Fruit fly (Drosophila melanogaster): ENCODE data around the gene CG12375.

Gene CG12375

dm6 chr2L:8087468-8087789 is 39.3 kb downstream of the CG12375 start:
- TF ChIP-seq CG10631 (GFP tag; optimal IDR thresholded peaks at IDR 0.05) (no peak), fkh (GFP tag; optimal IDR thresholded peaks at IDR 0.05) (no peak), Eip78C (GFP tag) (no peak), spab (GFP tag; optimal IDR thresholded peaks at IDR 0.05) (no peak), Blimp-1 (GFP tag; optimal IDR thresholded peaks at IDR 0.05) (no peak), Lpt (GFP tag; optimal IDR thresholded peaks at IDR 0.05) (no peak), CG8119 (GFP tag; IDR thresholded peaks at IDR 0.05) (no peak), CG8319 (GFP tag; optimal IDR thresholded peaks at IDR 0.05) (no peak)

dm6 chr2L:8086736-8087467 is 39.8 kb downstream of the CG12375 start:
- peak; percentile 50 for TF ChIP-seq CG32006 (GFP tag; optimal IDR thresholded peaks at IDR 0.05)
- no peak for TF ChIP-seq Ets21C (GFP tag; optimal IDR thresholded peaks at IDR 0.05)
- TF ChIP-seq vri (GFP tag; optimal IDR thresholded peaks at IDR 0.05): peak; percentile 65
- TF ChIP-seq svp (GFP tag): no peak
- no peak for TF ChIP-seq CG11902 (GFP tag; optimal IDR thresholded peaks at IDR 0.05)
- no peak for TF ChIP-seq CG1621 (tag; optimal IDR thresholded peaks at IDR 0.05)
- TF ChIP-seq Hr4 (GFP tag; optimal IDR thresholded peaks at IDR 0.05): peak; percentile 33
- peak; percentile 61 for TF ChIP-seq fkh (GFP tag; optimal IDR thresholded peaks at IDR 0.05)

- TF ChIP-seq svp (GFP tag) (peak; percentile 36), net (GFP tag; optimal IDR thresholded peaks at IDR 0.05) (no peak)
These were observed 41.1 kb downstream of the CG12375 start for dm6 chr2L:8085466-8086164.

- peak; percentile 9 for TF ChIP-seq CG4318 (GFP tag; optimal IDR thresholded peaks at IDR 0.05)
- peak; percentile 6; the same call in 1 of the 3 replicates for TF ChIP-seq eg (GFP tag; IDR thresholded peaks at IDR 0.05)
- peak; percentile 32 for TF ChIP-seq svp (GFP tag)
- no peak for TF ChIP-seq dac (GFP tag; optimal IDR thresholded peaks at IDR 0.05)
- TF ChIP-seq Sox102F (GFP tag; optimal IDR thresholded peaks at IDR 0.05): no peak
- peak; percentile 64 for TF ChIP-seq CG32006 (GFP tag; optimal IDR thresholded peaks at IDR 0.05)
- TF ChIP-seq CG15336 (GFP tag; IDR thresholded peaks at IDR 0.05): no peak
- peak; percentile 2 for TF ChIP-seq CG31627 (GFP tag; optimal IDR thresholded peaks at IDR 0.05)
- peak in 1 of 2 experiments; percentile 6 for TF ChIP-seq salr (GFP tag; optimal IDR thresholded peaks at IDR 0.05)
- peak; percentile 9 for TF ChIP-seq Hr39 (GFP tag; optimal IDR thresholded peaks at IDR 0.05)
- TF ChIP-seq Eip93F (GFP tag; optimal IDR thresholded peaks at IDR 0.05): no peak
- peak; percentile 4 for TF ChIP-seq CG6854 (GFP tag; optimal IDR thresholded peaks at IDR 0.05)
- peak; percentile 19 for TF ChIP-seq Hr4 (GFP tag; optimal IDR thresholded peaks at IDR 0.05)
- peak; percentile 32 for TF ChIP-seq CG7368 (GFP tag; optimal IDR thresholded peaks at IDR 0.05)
- TF ChIP-seq Sox14 (GFP tag; optimal IDR thresholded peaks at IDR 0.05): peak; percentile 2
- TF ChIP-seq fd59A (GFP tag; optimal IDR thresholded peaks at IDR 0.05): peak; percentile 6
- peak in 1 of 2 experiments; percentile 30 for TF ChIP-seq ss (GFP tag; optimal IDR thresholded peaks at IDR 0.05)
- peak; percentile 26 for TF ChIP-seq vri (GFP tag; optimal IDR thresholded peaks at IDR 0.05)
These were observed 42.1 kb downstream of the CG12375 start for dm6 chr2L:8084349-8085203.

All from whole organism, prepupa.